Worm (Caenorhabditis elegans): ENCODE measurements around the gene cit-1.1.

DNA sequence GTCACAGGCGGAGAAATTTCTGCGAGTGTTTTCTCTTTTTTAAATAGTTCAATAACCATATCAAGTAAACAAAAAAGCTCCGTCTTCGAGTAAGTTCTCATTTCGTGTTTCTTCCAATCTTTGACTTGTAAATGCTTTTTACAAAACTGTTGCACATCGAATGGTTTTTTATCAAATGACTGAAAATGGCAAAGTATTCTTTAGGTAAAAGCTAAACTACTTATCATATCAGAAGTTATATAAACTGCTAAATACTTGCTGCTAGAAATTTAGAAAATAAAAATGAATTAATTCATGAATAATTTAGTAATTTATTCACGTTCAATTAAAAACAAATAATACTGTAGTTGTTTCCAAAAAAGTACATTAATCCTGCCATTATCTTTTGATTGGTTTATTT, 21.3 kb upstream of the cit-1.1 start, which contains the start of gene F44B9.9:
- TF ChIP-seq W03F9.2 (tag; optimal IDR thresholded peaks at IDR 0.05) (no peak), him-1 (tag; optimal IDR thresholded peaks at IDR 0.05) (no peak), dao-5 (tag; optimal IDR thresholded peaks at IDR 0.05) (no peak)
